Worm (Caenorhabditis elegans) whole organism, L4/young adult: ENCODE data around the gene swt-1.

ENCODE experiments used
- dao-5 ChIP-seq: sonication (generic microtip); optimal IDR thresholded peaks from 2 replicates; lab custom pipeline; 2016; ENCODE audit warnings: missing genotype, missing genetic modification characterization, moderate library complexity, missing compliant biosample characterization
- him-1 ChIP-seq: sonication (generic microtip); optimal IDR thresholded peaks from 2 replicates; lab custom pipeline; 2016; ENCODE audit warnings: missing genotype, missing genetic modification reagents, missing genetic modification characterization, missing compliant biosample characterization

DNA sequence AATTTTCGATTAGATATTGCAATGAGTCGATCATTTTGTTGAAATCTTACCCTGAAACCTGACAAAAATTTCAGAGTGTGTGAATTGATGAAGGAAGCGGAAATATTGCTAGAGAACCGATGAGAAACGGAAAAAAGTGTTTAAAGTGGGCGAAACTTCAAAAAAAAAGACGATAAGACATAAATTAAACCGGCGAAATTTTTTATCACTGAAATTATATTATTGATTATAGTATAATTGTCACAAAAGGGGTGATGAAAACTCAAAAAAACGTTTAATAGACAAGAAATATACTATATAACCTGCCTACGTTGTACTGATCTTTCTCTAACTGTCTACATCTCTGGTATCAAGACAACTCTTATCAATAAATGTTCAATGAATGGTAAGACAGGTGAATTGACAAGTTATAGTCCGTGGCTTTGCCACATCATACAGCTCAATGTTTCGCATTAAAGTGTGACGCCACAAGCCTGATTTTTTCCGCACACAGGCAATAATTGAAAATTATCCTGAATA, 29.9 kb downstream of the swt-1 start, which contains the start of gene pxmp-4:
- TF ChIP-seq dao-5, result no peak
- TF ChIP-seq him-1 (tag; lab: Kevin White, UChicago), result no peak
